Worm (Caenorhabditis elegans): Measurements from ENCODE around the gene alh-8.

Gene alh-8

ce11 chrII:11737347-11737746, 8.5 kb downstream of the alh-8 start:
- TF ChIP-seq Y105C5A.15 (GFP tag; IDR thresholded peaks at IDR 0.05) (no peak), hlh-30 (tag; optimal IDR thresholded peaks at IDR 0.05; ENCODE audit: insufficient read depth) (peak; percentile 39), hlh-11 (tag; optimal IDR thresholded peaks at IDR 0.05) (peak; percentile 33), lin-39 (tag; optimal IDR thresholded peaks at IDR 0.05) (no peak), mdt-29 (GFP tag; IDR thresholded peaks at IDR 0.05) (no peak), R02D3.7 (tag; optimal IDR thresholded peaks at IDR 0.05) (no peak), zfp-3 (GFP tag; conservative IDR thresholded peaks at IDR 0.05) (no peak), rbr-2 (tag; optimal IDR thresholded peaks at IDR 0.05) (no peak), vab-7 (GFP tag; IDR thresholded peaks at IDR 0.05) (no peak), cey-2 (tag; optimal IDR thresholded peaks at IDR 0.05; ENCODE audit: borderline replicate concordance, insufficient read depth) (no peak), zip-11 (GFP tag; IDR thresholded peaks at IDR 0.05) (no peak), spr-3 (GFP tag; optimal IDR thresholded peaks at IDR 0.05) (no peak), nhr-237 (tag; optimal IDR thresholded peaks at IDR 0.05) (no peak), zip-2 (tag; optimal IDR thresholded peaks at IDR 0.05) (no peak), lin-15B (tag; optimal IDR thresholded peaks at IDR 0.05) (no peak), nhr-76 (tag; optimal IDR thresholded peaks at IDR 0.05) (no peak), daf-19 (GFP tag; conservative IDR thresholded peaks at IDR 0.05) (no peak), ceh-44 (GFP tag; IDR thresholded peaks at IDR 0.05) (no peak), fkh-10 (GFP tag; optimal IDR thresholded peaks at IDR 0.05) (no peak), tag-97 (GFP tag; IDR thresholded peaks at IDR 0.05) (no peak), ceh-62 (tag; optimal IDR thresholded peaks at IDR 0.05) (no peak), dpl-1 (GFP tag; optimal IDR thresholded peaks at IDR 0.05) (no peak), mxl-2 (GFP tag; conservative IDR thresholded peaks at IDR 0.05) (no peak), ama-1 (optimal IDR thresholded peaks at IDR 0.05) (no peak), ces-1 (GFP tag; optimal IDR thresholded peaks at IDR 0.05) (no peak), D1046.2 (GFP tag; IDR thresholded peaks at IDR 0.05) (no peak), egl-27 (tag; optimal IDR thresholded peaks at IDR 0.05) (no peak), madf-5 (GFP tag; IDR thresholded peaks at IDR 0.05) (no peak), tra-1 (GFP tag; IDR thresholded peaks at IDR 0.05) (no peak), ztf-11 (tag; optimal IDR thresholded peaks at IDR 0.05) (no peak), lin-13 (GFP tag; optimal IDR thresholded peaks at IDR 0.05) (no peak), F44E2.7 (GFP tag; IDR thresholded peaks at IDR 0.05) (no peak), set-16 (GFP tag; IDR thresholded peaks at IDR 0.05) (no peak), dve-1 (tag; optimal IDR thresholded peaks at IDR 0.05; ENCODE audit: insufficient read depth) (no peak), mxl-3 (GFP tag; optimal IDR thresholded peaks at IDR 0.05) (peak; percentile 49), php-3 (GFP tag; IDR thresholded peaks at IDR 0.05) (no peak), aha-1 (tag) (peak; percentile 12), nhr-77 (tag; optimal IDR thresholded peaks at IDR 0.05) (no peak), lir-3 (tag; optimal IDR thresholded peaks at IDR 0.05) (no peak), T26A8.4 (GFP tag; IDR thresholded peaks at IDR 0.05) (no peak), daf-16 (GFP tag; optimal IDR thresholded peaks at IDR 0.05) (no peak), daf-16 (tag; optimal IDR thresholded peaks at IDR 0.05) (no peak), daf-8 (GFP tag; IDR thresholded peaks at IDR 0.05) (no peak), ztf-7 (tag; optimal IDR thresholded peaks at IDR 0.05) (no peak), mdl-1 (tag; optimal IDR thresholded peaks at IDR 0.05) (peak in 1 of 2 experiments; percentile 18), Y75B8A.6 (GFP tag; IDR thresholded peaks at IDR 0.05) (no peak), madf-9 (GFP tag; conservative IDR thresholded peaks at IDR 0.05) (no peak), nhr-28 (tag; optimal IDR thresholded peaks at IDR 0.05) (peak; percentile 48), hmg-1.1 (GFP tag; IDR thresholded peaks at IDR 0.05) (no peak), unc-62 (GFP tag; optimal IDR thresholded peaks at IDR 0.05 in 1 of 2) (peak in 1 of 2 experiments; percentile 79), unc-62 (tag; optimal IDR thresholded peaks at IDR 0.05) (no peak), nhr-11 (tag; optimal IDR thresholded peaks at IDR 0.05) (no peak), ceh-20 (GFP tag; IDR thresholded peaks at IDR 0.05) (no peak), mep-1 (tag; optimal IDR thresholded peaks at IDR 0.05) (peak; percentile 31)

Measured in whole organism, L4 larva.